Fruit fly (Drosophila melanogaster): ENCODE results near the gene CG13838.

The CG13838 gene

DNA sequence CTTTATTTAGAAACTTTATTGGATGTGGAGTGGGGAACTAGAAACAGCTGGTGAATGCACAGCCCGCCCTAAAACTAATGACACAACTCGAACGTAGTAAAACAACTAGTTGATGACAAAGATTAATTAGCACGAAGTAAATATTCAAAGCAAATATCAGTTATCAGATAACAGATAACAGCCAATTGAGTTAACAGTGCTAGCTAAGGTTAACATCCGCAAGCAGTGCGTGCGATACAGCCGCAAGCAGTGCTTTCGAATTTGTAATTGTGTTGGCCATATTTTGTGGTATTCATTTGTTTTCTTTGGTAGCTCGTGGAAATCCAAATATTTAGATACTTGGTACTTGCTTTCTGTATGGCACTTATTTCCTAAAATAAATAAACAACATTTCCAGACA is 28.6 kb upstream of the CG13838 start:
- TF ChIP-seq Eip78C (GFP tag) (peak; percentile 17), fkh (GFP tag; optimal IDR thresholded peaks at IDR 0.05) (peak; percentile 91), Hr39 (GFP tag; optimal IDR thresholded peaks at IDR 0.05) (no peak)

DNA sequence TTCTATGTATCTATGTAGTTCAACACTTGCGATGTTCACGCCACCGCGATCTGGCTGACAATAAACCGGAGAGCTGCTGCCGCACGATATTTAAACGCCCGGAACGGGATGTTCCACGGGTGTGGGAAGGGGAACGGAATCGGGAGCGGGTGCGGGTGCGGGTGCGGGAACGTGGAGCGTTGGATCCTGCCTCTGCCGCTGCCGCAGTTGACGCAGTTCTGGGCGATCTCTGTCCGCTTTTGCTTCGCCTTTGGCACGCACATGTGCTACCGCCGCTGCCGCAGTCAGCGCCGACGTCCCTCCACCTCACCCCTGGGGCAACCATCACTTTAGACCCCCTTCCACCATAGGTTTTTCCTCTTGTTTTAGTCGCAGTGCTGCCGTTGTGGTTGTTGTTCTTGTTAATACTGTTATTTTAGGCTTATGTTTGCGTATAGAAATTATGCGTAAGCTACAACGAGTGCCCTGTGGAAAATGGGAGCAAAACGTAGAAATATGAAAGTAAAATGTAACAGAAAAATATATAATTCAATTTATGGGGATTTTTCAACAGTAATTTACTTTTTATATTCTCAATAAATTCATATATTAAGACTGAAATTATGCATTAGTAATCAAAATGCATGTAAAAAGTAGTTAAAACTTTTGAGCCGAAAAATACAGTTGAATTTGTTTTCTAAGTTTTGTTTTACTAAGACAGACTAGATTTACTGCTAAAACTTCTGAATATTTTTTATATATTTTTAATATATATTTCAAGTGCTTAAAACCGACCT is 15.2 kb upstream of the CG13838 start, which contains the start of gene lmd:
lmd (minus strand) TSS at position 62 of the 776 bp plus-strand sequence.
- TF ChIP-seq Eip78C (GFP tag): peak; percentile 46
- TF ChIP-seq lz (GFP tag; optimal IDR thresholded peaks at IDR 0.05): no peak
- peak; percentile 86 for TF ChIP-seq CG1621 (tag; optimal IDR thresholded peaks at IDR 0.05)

DNA sequence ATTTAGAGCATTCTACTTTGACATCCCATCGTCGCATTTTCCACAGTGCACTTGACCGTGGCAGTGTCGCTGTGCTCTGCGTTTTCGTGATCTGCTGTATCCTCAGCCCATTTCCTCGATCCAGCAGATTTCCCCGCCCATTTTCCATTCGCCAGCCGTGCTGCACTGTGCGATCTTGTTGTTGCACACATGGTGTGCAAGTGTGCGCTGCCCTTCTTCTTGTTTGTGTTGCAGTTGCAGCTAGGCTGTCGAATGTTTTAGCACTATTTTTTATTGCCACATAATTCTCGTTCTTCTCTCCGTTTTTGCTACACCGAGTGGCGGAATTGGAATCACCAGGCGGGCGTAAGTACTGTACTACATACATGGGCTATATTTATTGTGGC is 14.6 kb upstream of the CG13838 start:
- TF ChIP-seq net (GFP tag; optimal IDR thresholded peaks at IDR 0.05) (peak; percentile 5), CG3032 (tag; optimal IDR thresholded peaks at IDR 0.05) (no peak)

DNA sequence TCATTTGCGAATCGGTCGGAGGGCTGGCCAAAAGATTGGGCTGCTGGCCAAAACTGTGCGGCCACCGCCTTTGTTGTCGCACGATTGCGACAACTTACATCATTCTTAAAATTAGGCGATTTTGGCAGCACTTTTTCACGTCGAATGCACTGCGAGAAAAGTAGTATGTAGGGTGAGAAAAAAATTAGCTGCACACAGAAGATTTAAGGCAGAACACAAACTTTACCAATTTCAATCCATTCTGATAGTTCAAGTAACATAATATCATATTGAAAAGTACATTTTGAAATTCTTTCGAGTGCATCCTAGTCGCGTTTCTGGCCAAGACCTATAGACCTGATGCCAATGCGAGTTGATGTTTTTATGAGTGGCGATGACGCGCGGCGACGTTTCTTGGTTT is 13.5 kb upstream of the CG13838 start:
- TF ChIP-seq CG16779 (tag; optimal IDR thresholded peaks at IDR 0.05) (no peak), CG31627 (GFP tag; optimal IDR thresholded peaks at IDR 0.05) (no peak), CG32006 (GFP tag; optimal IDR thresholded peaks at IDR 0.05) (peak; percentile 15), CG8632 (GFP tag; optimal IDR thresholded peaks at IDR 0.05) (no peak), CG6808 (GFP tag; optimal IDR thresholded peaks at IDR 0.05) (no peak), CG10631 (GFP tag; optimal IDR thresholded peaks at IDR 0.05) (no peak), Gug (GFP tag; IDR thresholded peaks at IDR 0.05) (0 out of 2 replicates have a peak, but pooled peaks have one; percentile 24), Sox15 (GFP tag; optimal IDR thresholded peaks at IDR 0.05) (no peak), CG15336 (GFP tag; IDR thresholded peaks at IDR 0.05) (no peak), CG6276 (GFP tag; optimal IDR thresholded peaks at IDR 0.05) (no peak), net (GFP tag; optimal IDR thresholded peaks at IDR 0.05) (no peak), CG6163 (GFP tag; IDR thresholded peaks at IDR 0.05) (no peak), Eip78C (GFP tag) (peak; percentile 10), CG3032 (tag; optimal IDR thresholded peaks at IDR 0.05) (no peak), Ets21C (GFP tag; optimal IDR thresholded peaks at IDR 0.05) (no peak), acj6 (GFP tag; optimal IDR thresholded peaks at IDR 0.05) (no peak), eg (GFP tag; IDR thresholded peaks at IDR 0.05) (peak; percentile 47; the same call in 2 of the 3 replicates), pdm3 (GFP tag; optimal IDR thresholded peaks at IDR 0.05) (no peak), fd59A (GFP tag; optimal IDR thresholded peaks at IDR 0.05) (no peak), achi (GFP tag; optimal IDR thresholded peaks at IDR 0.05) (no peak), salr (GFP tag; optimal IDR thresholded peaks at IDR 0.05) (no peak), Ets96B (tag; optimal IDR thresholded peaks at IDR 0.05) (no peak), Eip75B (GFP tag; optimal IDR thresholded peaks at IDR 0.05) (no peak), Met (GFP tag; optimal IDR thresholded peaks at IDR 0.05) (no peak), fkh (GFP tag; optimal IDR thresholded peaks at IDR 0.05) (no peak), CG4318 (GFP tag; optimal IDR thresholded peaks at IDR 0.05) (no peak), Hr4 (GFP tag; optimal IDR thresholded peaks at IDR 0.05) (peak; percentile 15), dac (GFP tag; optimal IDR thresholded peaks at IDR 0.05) (no peak), CG11762 (GFP tag; optimal IDR thresholded peaks at IDR 0.05; ENCODE audit: insufficient read depth) (no peak)

DNA sequence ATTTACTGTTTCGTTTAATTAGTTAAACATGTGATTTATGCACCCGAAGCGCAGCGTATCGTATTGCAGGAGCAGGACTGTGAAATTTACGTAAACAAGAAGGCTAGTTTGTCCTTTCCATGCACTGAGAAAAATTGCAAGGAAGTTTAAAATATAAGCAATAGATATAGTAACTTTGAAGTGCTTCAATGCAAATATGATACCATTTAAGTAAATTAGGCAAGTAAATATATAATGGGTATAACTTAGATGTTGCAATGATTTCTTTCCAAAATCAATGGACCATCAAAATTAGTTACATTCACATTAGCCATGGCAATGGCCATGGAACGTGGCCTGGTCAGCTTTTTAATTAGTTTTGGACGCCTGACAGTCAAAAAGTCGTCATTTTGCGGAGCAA is 11.1 kb upstream of the CG13838 start:
- TF ChIP-seq Eip78C (GFP tag) (peak; percentile 10), CG11294 (GFP tag; IDR thresholded peaks at IDR 0.05) (no peak), dsx (GFP tag; optimal IDR thresholded peaks at IDR 0.05; ENCODE audit: poor library complexity, severe bottlenecking) (no peak)
